Worm (Caenorhabditis elegans): Measurements from ENCODE around the gene C54D1.7.

Gene C54D1.7

DNA sequence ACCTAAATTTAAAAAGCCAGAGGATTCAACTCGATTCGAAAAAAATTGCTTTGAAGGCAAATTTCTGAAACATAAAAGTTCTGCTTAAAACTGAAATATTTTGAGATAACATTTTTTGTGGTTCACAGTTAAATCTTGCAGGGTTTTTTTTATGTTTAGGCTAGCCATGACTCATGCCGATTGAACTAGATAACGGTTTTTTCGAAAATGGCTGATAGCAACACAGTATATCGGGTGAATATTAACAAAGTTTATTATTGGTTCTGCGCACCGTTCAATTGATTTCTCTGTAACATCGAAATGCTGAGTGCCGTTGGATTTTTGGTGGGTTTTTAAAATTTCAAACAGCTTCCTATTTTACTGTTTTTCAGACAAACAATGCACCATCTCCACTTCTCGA, 21.5 kb upstream of the C54D1.7 start, which contains the start of gene F43E12.1:
Gene F43E12.1, plus strand, starts transcription at position 301 of the 400 bp plus-strand sequence.
- no peak for TF ChIP-seq K09A11.1 (tag; optimal IDR thresholded peaks at IDR 0.05; ENCODE audit: insufficient read depth)
- TF ChIP-seq ceh-24 (tag; optimal IDR thresholded peaks at IDR 0.05) = no peak
- TF ChIP-seq T23F11.4 (GFP tag; optimal IDR thresholded peaks at IDR 0.05) = no peak
- TF ChIP-seq unc-3 (GFP tag; conservative IDR thresholded peaks at IDR 0.05) = no peak
- no peak for TF ChIP-seq unc-3 (tag; optimal IDR thresholded peaks at IDR 0.05)
- no peak for TF ChIP-seq gmeb-2 (tag; optimal IDR thresholded peaks at IDR 0.05)
- no peak for TF ChIP-seq unc-86 (tag; optimal IDR thresholded peaks at IDR 0.05)
- TF ChIP-seq hlh-6 (tag; optimal IDR thresholded peaks at IDR 0.05) = no peak
- no peak for TF ChIP-seq ref-2 (tag; optimal IDR thresholded peaks at IDR 0.05)

DNA sequence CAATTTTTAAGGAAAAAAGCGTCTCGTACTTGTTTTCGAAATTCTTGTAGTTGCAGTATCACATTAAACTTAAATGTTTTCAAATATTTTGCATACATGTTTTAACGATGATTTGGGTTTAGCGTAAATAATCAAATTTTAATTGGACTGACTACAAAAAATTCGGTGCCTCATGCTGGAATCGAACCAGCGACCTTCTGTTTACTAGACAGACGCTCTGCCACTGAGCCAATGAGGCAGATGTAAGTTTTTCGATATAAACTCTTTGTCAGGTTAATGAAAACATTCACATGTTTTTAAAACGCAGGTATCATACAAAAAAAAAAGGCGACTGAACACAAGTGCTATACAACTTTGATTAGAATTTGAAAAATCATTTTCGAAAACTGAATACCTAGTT, 21.0 kb upstream of the C54D1.7 start:
- no peak for TF ChIP-seq odd-2 (tag; optimal IDR thresholded peaks at IDR 0.05)
- TF ChIP-seq Y22D7AL.16 (tag; optimal IDR thresholded peaks at IDR 0.05) = no peak
- TF ChIP-seq zip-5 (tag; optimal IDR thresholded peaks at IDR 0.05) = no peak
- TF ChIP-seq ets-4 (tag; optimal IDR thresholded peaks at IDR 0.05) = no peak
- TF ChIP-seq ceh-24 (tag; optimal IDR thresholded peaks at IDR 0.05) = no peak
- TF ChIP-seq madf-2 (tag; optimal IDR thresholded peaks at IDR 0.05) = no peak
- no peak for TF ChIP-seq nhr-11 (tag; optimal IDR thresholded peaks at IDR 0.05)
- no peak for TF ChIP-seq eyg-1 (tag; optimal IDR thresholded peaks at IDR 0.05)
- no peak for TF ChIP-seq lin-11 (tag; optimal IDR thresholded peaks at IDR 0.05)
- TF ChIP-seq K09A11.1 (tag; optimal IDR thresholded peaks at IDR 0.05; ENCODE audit: insufficient read depth) = no peak
- TF ChIP-seq ceh-6 (GFP tag; optimal IDR thresholded peaks at IDR 0.05) = no peak
- TF ChIP-seq K02D7.2 (tag; optimal IDR thresholded peaks at IDR 0.05) = no peak
- TF ChIP-seq sdc-2 (tag; optimal IDR thresholded peaks at IDR 0.05) = no peak
- TF ChIP-seq pat-9 (tag; optimal IDR thresholded peaks at IDR 0.05) = no peak
- TF ChIP-seq nhr-232 (tag; optimal IDR thresholded peaks at IDR 0.05) = no peak
- no peak for TF ChIP-seq ceh-2 (tag; optimal IDR thresholded peaks at IDR 0.05)
- no peak for TF ChIP-seq pros-1 (tag; optimal IDR thresholded peaks at IDR 0.05)
- no peak for TF ChIP-seq pha-4 (tag; optimal IDR thresholded peaks at IDR 0.05)
- no peak for TF ChIP-seq fkh-10 (GFP tag; optimal IDR thresholded peaks at IDR 0.05)
- TF ChIP-seq che-1 (tag; optimal IDR thresholded peaks at IDR 0.05) = no peak

DNA sequence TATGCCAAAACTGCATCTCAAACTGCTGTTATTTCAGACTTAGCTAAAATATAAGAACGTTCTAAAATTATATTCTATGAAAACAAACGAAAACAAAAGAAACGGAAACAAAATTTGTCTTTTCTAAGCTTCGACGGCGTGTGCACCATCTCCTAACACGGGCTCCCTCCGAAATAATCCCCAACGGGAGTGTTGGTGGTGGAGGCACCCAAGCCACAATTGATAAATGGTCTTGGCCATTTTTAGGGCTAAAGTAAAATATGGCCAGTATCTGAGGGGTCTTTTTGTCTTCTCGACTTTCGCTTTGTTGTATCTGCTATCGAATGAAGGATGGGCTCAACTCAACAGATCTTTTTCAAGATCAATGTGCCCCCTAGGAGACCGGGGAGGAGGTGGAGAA, 19.6 kb upstream of the C54D1.7 start:
- TF ChIP-seq ceh-48 (tag; optimal IDR thresholded peaks at IDR 0.05) (no peak), ceh-45 (GFP tag; IDR thresholded peaks at IDR 0.05) (no peak), gmeb-2 (tag; optimal IDR thresholded peaks at IDR 0.05) (no peak), nhr-232 (tag; optimal IDR thresholded peaks at IDR 0.05) (no peak), ets-4 (tag; optimal IDR thresholded peaks at IDR 0.05) (no peak), zip-5 (tag; optimal IDR thresholded peaks at IDR 0.05) (no peak), hlh-30 (tag; optimal IDR thresholded peaks at IDR 0.05; ENCODE audit: insufficient read depth) (no peak), ama-1 (optimal IDR thresholded peaks at IDR 0.05) (no peak)

DNA sequence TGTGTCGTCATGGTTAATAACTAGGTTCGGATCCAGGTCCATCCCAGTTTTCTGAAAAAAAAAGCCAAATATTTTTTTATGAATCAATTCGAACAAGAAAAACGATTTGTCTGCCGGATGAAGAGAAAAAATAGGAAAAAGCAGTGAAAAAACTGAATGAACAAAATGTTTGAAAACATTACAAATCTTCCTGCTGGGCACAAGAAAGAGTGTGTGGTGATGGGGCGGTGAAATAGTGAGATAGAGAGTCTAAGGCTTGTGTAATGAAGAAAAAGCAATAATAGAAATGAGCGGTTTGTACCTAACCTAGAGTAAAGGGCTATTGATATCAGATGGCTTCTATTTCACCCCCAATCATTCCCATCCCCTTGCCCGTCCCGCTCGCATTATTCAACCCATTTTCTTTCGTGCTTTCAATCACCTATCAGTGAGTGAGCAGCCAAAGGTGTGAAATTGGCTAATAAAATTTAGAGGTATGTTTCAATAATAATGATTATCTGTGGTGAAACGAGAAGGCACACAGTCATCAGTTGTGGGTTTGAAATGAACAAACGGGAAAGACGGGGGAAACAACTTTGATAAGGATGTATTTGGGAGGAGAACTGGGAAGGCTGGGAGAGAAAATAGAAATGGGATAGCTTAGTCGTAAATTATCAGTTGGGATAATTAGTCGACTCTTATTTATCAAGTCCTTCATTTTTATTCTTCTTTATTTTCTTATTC, 14.9 kb upstream of the C54D1.7 start, which contains the start of gene bar-1:
Gene bar-1, minus strand, starts transcription at position 51 of the 723 bp plus-strand sequence.
- no peak for TF ChIP-seq ceh-30 (tag; optimal IDR thresholded peaks at IDR 0.05)
- no peak for TF ChIP-seq sdc-2 (tag; optimal IDR thresholded peaks at IDR 0.05)
- TF ChIP-seq K09A11.1 (tag; optimal IDR thresholded peaks at IDR 0.05; ENCODE audit: insufficient read depth) = no peak
- TF ChIP-seq ceh-45 (GFP tag; IDR thresholded peaks at IDR 0.05) = no peak
- no peak for TF ChIP-seq pha-4 (tag; optimal IDR thresholded peaks at IDR 0.05)
- TF ChIP-seq C38D4.7 (GFP tag; optimal IDR thresholded peaks at IDR 0.05) = no peak
- TF ChIP-seq nhr-232 (tag; optimal IDR thresholded peaks at IDR 0.05) = no peak
- TF ChIP-seq zip-5 (tag; optimal IDR thresholded peaks at IDR 0.05) = no peak
- TF ChIP-seq lim-6 (tag; optimal IDR thresholded peaks at IDR 0.05) = no peak
- TF ChIP-seq pag-3 (tag; optimal IDR thresholded peaks at IDR 0.05; ENCODE audit: borderline replicate concordance) = no peak
- no peak for TF ChIP-seq pha-2 (tag; optimal IDR thresholded peaks at IDR 0.05)
- TF ChIP-seq K02D7.2 (tag; optimal IDR thresholded peaks at IDR 0.05) = no peak
- TF ChIP-seq ceh-24 (tag; optimal IDR thresholded peaks at IDR 0.05) = no peak
- no peak for TF ChIP-seq unc-3 (GFP tag; conservative IDR thresholded peaks at IDR 0.05)
- TF ChIP-seq unc-3 (tag; optimal IDR thresholded peaks at IDR 0.05) = no peak
- TF ChIP-seq ceh-14 (tag; optimal IDR thresholded peaks at IDR 0.05) = no peak
- TF ChIP-seq ceh-48 (tag; optimal IDR thresholded peaks at IDR 0.05) = no peak
- no peak for TF ChIP-seq ttx-3 (tag; optimal IDR thresholded peaks at IDR 0.05)
- TF ChIP-seq Y22D7AL.16 (tag; optimal IDR thresholded peaks at IDR 0.05) = no peak
